Worm (Caenorhabditis elegans) whole organism, late embryonic: ENCODE data around the gene C07G1.6.

Experiments used
- C08G9.2 ChIP-seq: sonication (generic microtip); optimal IDR thresholded peaks from 2 replicates; lab custom pipeline; 2016; ENCODE audit warnings: mild to moderate bottlenecking, missing genetic modification characterization, moderate library complexity, missing compliant biosample characterization
- F13H6.1 ChIP-seq: sonication (generic microtip); optimal IDR thresholded peaks from 2 replicates; lab custom pipeline; 2016; ENCODE audit warnings: missing genetic modification characterization, missing compliant biosample characterization
- T23F11.4 ChIP-seq: fragments of 200-800 bp; sonication (Bioruptor generic); optimal IDR thresholded peaks from 2 replicates; lab custom pipeline; 2018; ENCODE audit warnings: mild to moderate bottlenecking, missing genetic modification characterization, missing compliant biosample characterization
- Y22D7AL.16 ChIP-seq: sonication (generic microtip); optimal IDR thresholded peaks from 2 replicates; lab custom pipeline; 2016; ENCODE audit warnings: missing genetic modification characterization, missing compliant biosample characterization
- ama-1 ChIP-seq: fragments of 150-350 bp; optimal IDR thresholded peaks from 2 replicates; lab custom pipeline; 2014
- ceh-14 ChIP-seq: sonication (generic microtip); optimal IDR thresholded peaks from 2 replicates; lab custom pipeline; 2016; ENCODE audit warnings: missing genotype, missing genetic modification characterization, missing compliant biosample characterization
- ceh-18 ChIP-seq: sonication (generic microtip); optimal IDR thresholded peaks from 2 replicates; lab custom pipeline; 2016; ENCODE audit warnings: missing genetic modification characterization, missing compliant biosample characterization
- ceh-19 ChIP-seq: fragments of 200-800 bp; sonication (Bioruptor generic); optimal IDR thresholded peaks from 2 replicates; lab custom pipeline; 2018; ENCODE audit warnings: mild to moderate bottlenecking, missing genetic modification characterization, missing compliant biosample characterization
- ceh-2 ChIP-seq: sonication (generic microtip); optimal IDR thresholded peaks from 2 replicates; lab custom pipeline; 2016; ENCODE audit warnings: missing genotype, missing genetic modification characterization, missing compliant biosample characterization
- ceh-24 ChIP-seq: sonication (generic microtip); optimal IDR thresholded peaks from 2 replicates; lab custom pipeline; 2016; ENCODE audit warnings: mild to moderate bottlenecking, missing genetic modification characterization, missing compliant biosample characterization
- ceh-30 ChIP-seq: fragments of 150-350 bp; optimal IDR thresholded peaks from 2 replicates; lab custom pipeline; 2014; ENCODE audit warnings: missing biosample characterization, missing genetic modification characterization
- ceh-31 ChIP-seq: sonication (generic microtip); optimal IDR thresholded peaks from 2 replicates; lab custom pipeline; 2016; ENCODE audit warnings: missing genetic modification characterization, missing compliant biosample characterization
- ceh-34 ChIP-seq: sonication (generic microtip); optimal IDR thresholded peaks from 2 replicates; lab custom pipeline; 2016; ENCODE audit warnings: mild to moderate bottlenecking, missing genetic modification characterization, missing compliant biosample characterization
- ceh-6 ChIP-seq: fragments of 200-800 bp; sonication (Bioruptor generic); optimal IDR thresholded peaks from 2 replicates; lab custom pipeline; 2018; ENCODE audit warnings: mild to moderate bottlenecking, missing genetic modification characterization, missing compliant biosample characterization
- che-1 ChIP-seq: sonication (generic microtip); optimal IDR thresholded peaks from 2 replicates; lab custom pipeline; 2016; ENCODE audit warnings: mild to moderate bottlenecking, missing genetic modification characterization, missing compliant biosample characterization
- dmd-4 ChIP-seq: sonication (generic microtip); optimal IDR thresholded peaks from 2 replicates; lab custom pipeline; 2016; ENCODE audit warnings: borderline replicate concordance, missing genetic modification characterization, missing compliant biosample characterization
- elt-2 ChIP-seq: sonication (generic microtip); optimal IDR thresholded peaks from 2 replicates; lab custom pipeline; 2016; ENCODE audit warnings: missing genetic modification reagents, missing genetic modification characterization, missing compliant biosample characterization
- ets-4 ChIP-seq: sonication (generic microtip); optimal IDR thresholded peaks from 2 replicates; lab custom pipeline; 2016; ENCODE audit warnings: missing genetic modification characterization, missing compliant biosample characterization
- eyg-1 ChIP-seq: sonication (generic microtip); optimal IDR thresholded peaks from 2 replicates; lab custom pipeline; 2016; ENCODE audit warnings: missing genotype, missing genetic modification characterization, missing compliant biosample characterization
- fkh-6 ChIP-seq: sonication (generic microtip); optimal IDR thresholded peaks from 2 replicates; lab custom pipeline; 2016; ENCODE audit warnings: missing genetic modification characterization, missing compliant biosample characterization
- gmeb-2 ChIP-seq: sonication (generic microtip); optimal IDR thresholded peaks from 2 replicates; lab custom pipeline; 2016; ENCODE audit warnings: missing genetic modification characterization, inconsistent platforms, missing compliant biosample characterization
- hlh-30 ChIP-seq: sonication (generic microtip); optimal IDR thresholded peaks from 2 replicates; lab custom pipeline; 2017; ENCODE audit warnings: antibody characterized with exemption, missing genetic modification characterization, missing compliant biosample characterization; ENCODE audit not compliant: insufficient read depth
- hlh-6 ChIP-seq: sonication (generic microtip); optimal IDR thresholded peaks from 2 replicates; lab custom pipeline; 2016; ENCODE audit warnings: missing genotype, missing genetic modification characterization, missing compliant biosample characterization
- hlh-8 ChIP-seq: sonication (generic microtip); optimal IDR thresholded peaks from 2 replicates; lab custom pipeline; 2016; ENCODE audit warnings: missing genotype, missing genetic modification characterization, missing compliant biosample characterization
- lim-6 ChIP-seq: sonication (generic microtip); optimal IDR thresholded peaks from 2 replicates; lab custom pipeline; 2016; ENCODE audit warnings: missing genetic modification characterization, missing compliant biosample characterization
- nfya-1 ChIP-seq: sonication (generic microtip); optimal IDR thresholded peaks from 2 replicates; lab custom pipeline; 2017; ENCODE audit warnings: missing genetic modification characterization, mild to moderate bottlenecking, missing compliant biosample characterization, antibody characterized with exemption, moderate library complexity
- nhr-11 ChIP-seq: fragments of 150-350 bp; optimal IDR thresholded peaks from 2 replicates; lab custom pipeline; 2014; ENCODE audit warnings: missing biosample characterization, missing genetic modification characterization
- nhr-232 ChIP-seq: sonication (generic microtip); optimal IDR thresholded peaks from 2 replicates; lab custom pipeline; 2016; ENCODE audit warnings: missing genetic modification characterization, missing compliant biosample characterization
- npax-4 ChIP-seq: sonication (generic microtip); optimal IDR thresholded peaks from 2 replicates; lab custom pipeline; 2016; ENCODE audit warnings: missing genetic modification characterization, missing compliant biosample characterization
- odd-2 ChIP-seq: sonication (generic microtip); optimal IDR thresholded peaks from 2 replicates; lab custom pipeline; 2017; ENCODE audit warnings: antibody characterized with exemption, mild to moderate bottlenecking, missing genetic modification characterization, missing compliant biosample characterization
- pag-3 ChIP-seq: sonication (generic microtip); optimal IDR thresholded peaks from 2 replicates; lab custom pipeline; 2016; ENCODE audit warnings: missing compliant biosample characterization, missing genetic modification characterization, borderline replicate concordance
- pha-4 ChIP-seq: fragments of 150-350 bp; optimal IDR thresholded peaks from 2 replicates; lab custom pipeline; 2018; ENCODE audit warnings: missing biosample characterization, missing genetic modification reagents, missing genetic modification characterization
- ref-2 ChIP-seq: sonication (generic microtip); optimal IDR thresholded peaks from 2 replicates; lab custom pipeline; 2016; ENCODE audit warnings: missing genetic modification characterization, missing compliant biosample characterization
- rnt-1 ChIP-seq: sonication (generic microtip); optimal IDR thresholded peaks from 2 replicates; lab custom pipeline; 2016; ENCODE audit warnings: missing genetic modification characterization, missing compliant biosample characterization
- sdc-2 ChIP-seq: sonication (generic microtip); optimal IDR thresholded peaks from 2 replicates; lab custom pipeline; 2016; ENCODE audit warnings: missing genotype, missing genetic modification characterization, missing compliant biosample characterization
- sox-2 ChIP-seq: fragments of 200-800 bp; sonication (Bioruptor generic); IDR thresholded peaks from 2 replicates; pipeline ENCODE4 v1.3.6; 2022; ENCODE audit warnings: missing genetic modification reagents, missing genetic modification characterization, missing compliant biosample characterization
- sox-4 ChIP-seq: sonication (generic microtip); optimal IDR thresholded peaks from 2 replicates; lab custom pipeline; 2017; ENCODE audit warnings: mild to moderate bottlenecking, missing genetic modification characterization, inconsistent platforms, missing compliant biosample characterization
- tbx-2 ChIP-seq: sonication (generic microtip); optimal IDR thresholded peaks from 2 replicates; lab custom pipeline; 2016; ENCODE audit warnings: missing genetic modification characterization, missing compliant biosample characterization
- ttx-3 ChIP-seq: sonication (generic microtip); optimal IDR thresholded peaks from 2 replicates; lab custom pipeline; 2016; ENCODE audit warnings: missing genetic modification reagents, missing genetic modification characterization, missing compliant biosample characterization
- unc-42 ChIP-seq: sonication (generic microtip); optimal IDR thresholded peaks from 2 replicates; lab custom pipeline; 2016; ENCODE audit warnings: missing genotype, missing genetic modification characterization, missing compliant biosample characterization
- ztf-16 ChIP-seq: sonication (generic microtip); optimal IDR thresholded peaks from 2 replicates; lab custom pipeline; 2017; ENCODE audit warnings: missing genetic modification characterization, missing compliant biosample characterization

C07G1.6 gene

ce11 chrIV:8168660-8169059, 41.5 kb downstream of the C07G1.6 start, which contains the start of gene clec-52:
Gene clec-52 (minus strand): TSS chrIV:8168760.
- TF ChIP-seq sox-4 (tag; lab: Kevin White, UChicago), result no peak
- TF ChIP-seq eyg-1 (tag; lab: Kevin White, UChicago), result no peak
- TF ChIP-seq T23F11.4 (GFP tag; lab: Kevin White, UChicago), result no peak
- TF ChIP-seq ztf-16 (tag; lab: Kevin White, UChicago), result no peak
- no peak for TF ChIP-seq che-1 (tag; lab: Kevin White, UChicago)
- no peak for TF ChIP-seq ceh-31 (tag; lab: Kevin White, UChicago)
- no peak for TF ChIP-seq pha-4
- TF ChIP-seq odd-2, result no peak
- no peak for TF ChIP-seq rnt-1
- TF ChIP-seq ttx-3 (tag; lab: Kevin White, UChicago), result no peak
- no peak for TF ChIP-seq sox-2 (GFP tag; lab: Robert Waterston, UW)
- no peak for TF ChIP-seq npax-4
- TF ChIP-seq tbx-2 (tag; lab: Kevin White, UChicago), result no peak
- TF ChIP-seq ceh-30 (tag; lab: Kevin White, UChicago), result no peak
- no peak for TF ChIP-seq unc-42
- no peak for TF ChIP-seq ceh-24
- TF ChIP-seq ceh-14 (tag; lab: Kevin White, UChicago), result no peak

ce11 chrIV:8165950-8166349, 44.2 kb downstream of the C07G1.6 start, which contains the start of gene B0218.7:
Gene B0218.7 (minus strand): TSS chrIV:8166050.
- TF ChIP-seq npax-4 (no peak), hlh-30 (tag; lab: Kevin White, UChicago) (no peak), ets-4 (tag; lab: Kevin White, UChicago) (no peak), ceh-18 (no peak), ztf-16 (tag; lab: Kevin White, UChicago) (no peak), pag-3 (tag; lab: Kevin White, UChicago) (no peak), rnt-1 (no peak), dmd-4 (tag; lab: Kevin White, UChicago) (no peak), che-1 (tag; lab: Kevin White, UChicago) (no peak), nhr-11 (tag; lab: Kevin White, UChicago) (no peak), eyg-1 (tag; lab: Kevin White, UChicago) (no peak), ceh-34 (no peak)
- TF ChIP-seq, all 69 proteins: peak for 0

- no peak for TF ChIP-seq pag-3 (tag; lab: Kevin White, UChicago)
- TF ChIP-seq sdc-2 (tag; lab: Kevin White, UChicago), result no peak
- TF ChIP-seq C08G9.2 (tag; lab: Kevin White, UChicago), result no peak
- no peak for TF ChIP-seq lim-6
- TF ChIP-seq ceh-6 (GFP tag; lab: Kevin White, UChicago), result no peak
Measured at ce11 chrIV:8164515-8164914, 45.7 kb downstream of the C07G1.6 start.

- TF ChIP-seq ceh-30 (tag; lab: Kevin White, UChicago) (no peak), Y22D7AL.16 (tag; lab: Kevin White, UChicago) (no peak), hlh-8 (tag; lab: Kevin White, UChicago) (no peak), elt-2 (tag; lab: Kevin White, UChicago) (peak; percentile 4)
- TF ChIP-seq, all 69 proteins: peak for 1
Measured at ce11 chrIV:8163687-8164086, 46.5 kb downstream of the C07G1.6 start, which contains the start of gene clec-51. Gene clec-51 (minus strand): TSS chrIV:8163800.

ce11 chrIV:8161774-8162173, 48.4 kb downstream of the C07G1.6 start:
- no peak for TF ChIP-seq sdc-2 (tag; lab: Kevin White, UChicago)
- TF ChIP-seq hlh-6, result no peak

ce11 chrIV:8159995-8160394, 50.2 kb downstream of the C07G1.6 start:
- TF ChIP-seq nhr-232 (tag; lab: Kevin White, UChicago) (no peak), gmeb-2 (no peak), tbx-2 (tag; lab: Kevin White, UChicago) (no peak), fkh-6 (tag; lab: Kevin White, UChicago) (no peak), ceh-19 (no peak), odd-2 (no peak), sox-4 (tag; lab: Kevin White, UChicago) (no peak), ceh-2 (tag; lab: Kevin White, UChicago) (no peak), Y22D7AL.16 (tag; lab: Kevin White, UChicago) (no peak), nfya-1 (tag; lab: Kevin White, UChicago) (no peak), ama-1 (lab: Kevin White, UChicago) (no peak), C08G9.2 (tag; lab: Kevin White, UChicago) (no peak), hlh-6 (no peak), F13H6.1 (tag; lab: Kevin White, UChicago) (no peak), ref-2 (tag; lab: Kevin White, UChicago) (no peak)
- TF ChIP-seq, all 69 proteins: peak for 0
